Fruit fly (Drosophila melanogaster) S2 (cell line): Measurements from ENCODE around the gene Cyp4e3.

Experiments
- CG8478 ChIP-seq: fragments of >200 bp; optimal IDR thresholded peaks from 2 replicates; lab custom pipeline; 2018
- CTCF ChIP-seq, 2 experiments: fragments of >200 bp; optimal IDR thresholded peaks; 2 replicates each; lab custom pipeline; 2018

The Cyp4e3 gene

dm6 chr2L:9749745-9750144 lies at the start of gene Cyp4e3:
Cyp4e3 (minus strand) TSS chr2L:9750071.
- TF ChIP-seq CTCF (optimal IDR thresholded peaks at IDR 0.05; lab: Kevin White, UChicago) (no peak), CG8478 (lab: Kevin White, UChicago) (no peak)

- TF ChIP-seq CG8478 (lab: Kevin White, UChicago) = no peak
Observed at dm6 chr2L:9792945-9793344, 43.1 kb upstream of the Cyp4e3 start, which contains the start of gene CG13123. CG13123 (minus strand) TSS chr2L:9793107.

dm6 chr2L:9790535-9790992 lies 40.7 kb upstream of the Cyp4e3 start, which contains the start of gene CG4036:
CG4036 (plus strand) TSS chr2L:9790882.
- no peak for TF ChIP-seq CTCF (optimal IDR thresholded peaks at IDR 0.05; lab: Kevin White, UChicago)

dm6 chr2L:9785917-9786432 lies 36.1 kb upstream of the Cyp4e3 start:
- TF ChIP-seq CG8478 (lab: Kevin White, UChicago) (no peak), CTCF (optimal IDR thresholded peaks at IDR 0.05; lab: Kevin White, UChicago) (no peak)

- TF ChIP-seq CTCF (optimal IDR thresholded peaks at IDR 0.05; lab: Kevin White, UChicago) (no peak), CG8478 (lab: Kevin White, UChicago) (no peak)
Observed at dm6 chr2L:9784468-9784867, 34.6 kb upstream of the Cyp4e3 start.

- no peak for TF ChIP-seq CG8478 (lab: Kevin White, UChicago)
- no peak for TF ChIP-seq CTCF (optimal IDR thresholded peaks at IDR 0.05; lab: Kevin White, UChicago)
Observed at dm6 chr2L:9783130-9783529, 33.3 kb upstream of the Cyp4e3 start.

- TF ChIP-seq CTCF (optimal IDR thresholded peaks at IDR 0.05; lab: Kevin White, UChicago) = no peak
- TF ChIP-seq CG8478 (lab: Kevin White, UChicago) = no peak
Observed at dm6 chr2L:9782176-9782581, 32.3 kb upstream of the Cyp4e3 start, which contains the start of gene IP3K1. IP3K1 (plus strand) TSS chr2L:9782384.

- no peak for TF ChIP-seq CG8478 (lab: Kevin White, UChicago)
- no peak for TF ChIP-seq CTCF (optimal IDR thresholded peaks at IDR 0.05; lab: Kevin White, UChicago)
Observed at dm6 chr2L:9779754-9780153, 29.9 kb upstream of the Cyp4e3 start.

- TF ChIP-seq CTCF (optimal IDR thresholded peaks at IDR 0.05; lab: Kevin White, UChicago) (no peak), CG8478 (lab: Kevin White, UChicago) (no peak)
Observed at dm6 chr2L:9779147-9779546, 29.3 kb upstream of the Cyp4e3 start.

dm6 chr2L:9778416-9778815 lies 28.5 kb upstream of the Cyp4e3 start:
- TF ChIP-seq CTCF (optimal IDR thresholded peaks at IDR 0.05; lab: Kevin White, UChicago) = no peak
- TF ChIP-seq CG8478 (lab: Kevin White, UChicago) = no peak

- TF ChIP-seq CG8478 (lab: Kevin White, UChicago) (no peak), CTCF (optimal IDR thresholded peaks at IDR 0.05; lab: Kevin White, UChicago) (no peak)
Observed at dm6 chr2L:9777927-9778326, 28.1 kb upstream of the Cyp4e3 start.

- TF ChIP-seq CG8478 (lab: Kevin White, UChicago) = no peak
- TF ChIP-seq CTCF (optimal IDR thresholded peaks at IDR 0.05; lab: Kevin White, UChicago) = no peak
Observed at dm6 chr2L:9774980-9775628, 25.2 kb upstream of the Cyp4e3 start, which contains the start of the genes ppk11 and ppk16. ppk11 (minus strand) TSS chr2L:9775030. ppk16 (minus strand) TSS chr2L:9775030.

- TF ChIP-seq CG8478 (lab: Kevin White, UChicago) (no peak), CTCF (optimal IDR thresholded peaks at IDR 0.05; lab: Kevin White, UChicago) (no peak)
Observed at dm6 chr2L:9770896-9771295, 21.0 kb upstream of the Cyp4e3 start, which contains the start of gene ppk18. ppk18 (minus strand) TSS chr2L:9770996.

dm6 chr2L:9768735-9769134 lies 18.9 kb upstream of the Cyp4e3 start, which contains the start of gene CG17633:
CG17633 (plus strand) TSS chr2L:9769060.
- no peak for TF ChIP-seq CG8478 (lab: Kevin White, UChicago)
- TF ChIP-seq CTCF (optimal IDR thresholded peaks at IDR 0.05; lab: Kevin White, UChicago) = no peak

- TF ChIP-seq CTCF (optimal IDR thresholded peaks at IDR 0.05; lab: Kevin White, UChicago) = no peak
- no peak for TF ChIP-seq CG8478 (lab: Kevin White, UChicago)
Observed at dm6 chr2L:9766758-9767157, 16.9 kb upstream of the Cyp4e3 start, which contains the start of gene CG4017. CG4017 (plus strand) TSS chr2L:9767058.
